Worm (Caenorhabditis elegans) whole organism, L1 larva: ENCODE measurements around the gene aqp-2.

ENCODE experiments used
- aly-2 ChIP-seq: fragments of 150-350 bp; optimal IDR thresholded peaks from 2 replicates; lab custom pipeline; 2014; ENCODE audit warnings: missing biosample characterization, missing genetic modification characterization
- elt-2 ChIP-seq: sonication (generic microtip); optimal IDR thresholded peaks from 2 replicates; lab custom pipeline; 2016; ENCODE audit warnings: missing genetic modification characterization, mild to moderate bottlenecking, inconsistent platforms, missing compliant biosample characterization, missing genetic modification reagents
- lin-14 ChIP-seq: fragments of 200-800 bp; sonication (Bioruptor generic); optimal IDR thresholded peaks from 2 replicates; lab custom pipeline; 2018; ENCODE audit warnings: mild to moderate bottlenecking, missing genetic modification characterization, moderate library complexity, missing compliant biosample characterization
- tlp-1 ChIP-seq: fragments of 150-350 bp; optimal IDR thresholded peaks from 2 replicates; lab custom pipeline; 2014; ENCODE audit warnings: missing biosample characterization, missing genetic modification characterization

DNA sequence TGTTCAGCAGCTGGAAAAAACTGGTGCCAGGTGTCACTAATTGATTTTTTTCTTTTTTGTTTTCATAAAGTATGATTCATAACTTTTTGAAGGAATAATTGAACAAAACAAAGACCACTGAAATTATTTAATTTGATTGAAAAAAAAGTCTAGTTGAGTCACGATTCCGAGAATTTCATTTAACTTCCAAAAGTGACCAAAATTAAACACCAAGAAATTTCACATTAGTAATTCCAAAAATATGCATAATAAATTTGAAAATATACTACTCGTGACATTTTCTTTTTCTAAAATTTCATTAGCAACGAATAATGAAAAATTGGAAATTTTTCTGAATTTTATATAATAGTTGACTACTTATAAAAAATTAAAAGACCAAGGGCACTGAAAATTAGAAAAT lies 20.3 kb upstream of the aqp-2 start:
- TF ChIP-seq lin-14 (GFP tag; lab: Kevin White, UChicago) (no peak), aly-2 (no peak), tlp-1 (tag; lab: Kevin White, UChicago) (no peak), elt-2 (tag; lab: Kevin White, UChicago) (no peak)
